Fruit fly (Drosophila melanogaster) whole organism, prepupa: ENCODE measurements around the gene CG17637.

Experiments
- CG10669 ChIP-seq: fragments of 200-800 bp; sonication (Bioruptor generic); optimal IDR thresholded peaks from 3 replicates; lab custom pipeline; 2018; ENCODE audit warnings: missing biosample characterization, mild to moderate bottlenecking, missing genetic modification characterization, moderate library complexity
- CG11294 ChIP-seq: fragments of 200-800 bp; sonication (Bioruptor generic); IDR thresholded peaks from 2 replicates; pipeline ENCODE4 v1.3.6; 2022; ENCODE audit warnings: missing biosample characterization, missing genetic modification characterization
- CG11762 ChIP-seq: fragments of 200-800 bp; sonication (Bioruptor generic); optimal IDR thresholded peaks from 3 replicates; lab custom pipeline; 2016; ENCODE audit warnings: missing biosample characterization, missing genetic modification characterization; ENCODE audit not compliant: insufficient read depth
- CG11902 ChIP-seq: fragments of 200-800 bp; sonication (Bioruptor generic); optimal IDR thresholded peaks from 3 replicates; lab custom pipeline; 2016; ENCODE audit warnings: missing biosample characterization, missing genetic modification characterization
- CG1621 ChIP-seq: fragments of 200-800 bp; sonication (Bioruptor generic); optimal IDR thresholded peaks from 3 replicates; lab custom pipeline; 2018; ENCODE audit warnings: missing biosample characterization, mild to moderate bottlenecking, missing genetic modification characterization
- CG3032 ChIP-seq: fragments of 200-800 bp; optimal IDR thresholded peaks from 2 replicates; lab custom pipeline; 2019; ENCODE audit warnings: missing biosample characterization, mild to moderate bottlenecking, missing genetic modification characterization, moderate library complexity
- CG6276 ChIP-seq: fragments of 200-800 bp; sonication (Bioruptor generic); optimal IDR thresholded peaks from 2 replicates; lab custom pipeline; 2017; ENCODE audit warnings: missing biosample characterization, mild to moderate bottlenecking, missing genetic modification characterization
- CG6808 ChIP-seq: fragments of 200-800 bp; sonication (Bioruptor generic); optimal IDR thresholded peaks from 3 replicates; lab custom pipeline; 2017; ENCODE audit warnings: missing biosample characterization, missing genetic modification characterization, mild to moderate bottlenecking, moderate library complexity, missing genetic modification reagents
- CG6854 ChIP-seq: fragments of 200-800 bp; sonication (Bioruptor generic); optimal IDR thresholded peaks from 2 replicates; lab custom pipeline; 2017; ENCODE audit warnings: missing biosample characterization, mild to moderate bottlenecking, missing genetic modification characterization
- CG8319 ChIP-seq: fragments of 200-800 bp; sonication (Bioruptor generic); optimal IDR thresholded peaks from 3 replicates; lab custom pipeline; 2016; ENCODE audit warnings: missing biosample characterization, missing genetic modification characterization
- CG8632 ChIP-seq: fragments of 200-800 bp; sonication (Bioruptor generic); optimal IDR thresholded peaks from 3 replicates; lab custom pipeline; 2016; ENCODE audit warnings: missing biosample characterization, missing genetic modification characterization
- CG9139 ChIP-seq: fragments of 200-800 bp; sonication (Bioruptor generic); optimal IDR thresholded peaks from 3 replicates; lab custom pipeline; 2017; ENCODE audit warnings: missing biosample characterization, mild to moderate bottlenecking, missing genetic modification characterization
- Eip75B ChIP-seq: fragments of 200-800 bp; sonication (Bioruptor generic); optimal IDR thresholded peaks from 3 replicates; lab custom pipeline; 2016; ENCODE audit warnings: missing biosample characterization, missing genetic modification characterization
- Eip78C ChIP-seq: fragments of 200-800 bp; sonication (Bioruptor generic); peaks from one replicate; lab custom pipeline; 2016; ENCODE audit warnings: missing biosample characterization, missing genetic modification characterization
- Hr38 ChIP-seq: sonication (Bioruptor generic); optimal IDR thresholded peaks from 2 replicates; lab custom pipeline; 2016; ENCODE audit warnings: missing biosample characterization, missing genetic modification characterization
- Hr39 ChIP-seq: fragments of 200-800 bp; sonication (Bioruptor generic); optimal IDR thresholded peaks from 2 replicates; lab custom pipeline; 2016; ENCODE audit warnings: missing biosample characterization, missing genetic modification characterization
- Hr4 ChIP-seq: fragments of 200-800 bp; sonication (Bioruptor generic); optimal IDR thresholded peaks from 3 replicates; lab custom pipeline; 2016; ENCODE audit warnings: missing biosample characterization, missing genetic modification characterization
- Lpt ChIP-seq: fragments of 200-800 bp; sonication (Bioruptor generic); optimal IDR thresholded peaks from 3 replicates; lab custom pipeline; 2016; ENCODE audit warnings: missing biosample characterization, missing genetic modification characterization
- Met ChIP-seq: fragments of 200-800 bp; sonication (Bioruptor generic); optimal IDR thresholded peaks from 3 replicates; lab custom pipeline; 2016; ENCODE audit warnings: missing biosample characterization, missing genetic modification characterization
- Smox ChIP-seq: fragments of 200-800 bp; sonication (Bioruptor generic); optimal IDR thresholded peaks from 3 replicates; lab custom pipeline; 2016; ENCODE audit warnings: missing biosample characterization, missing genetic modification characterization
- Sox102F ChIP-seq: fragments of 200-800 bp; sonication (Bioruptor generic); optimal IDR thresholded peaks from 2 replicates; lab custom pipeline; 2016; ENCODE audit warnings: missing biosample characterization, mild to moderate bottlenecking, missing genetic modification characterization
- Sox15 ChIP-seq: fragments of 200-800 bp; sonication (Bioruptor generic); optimal IDR thresholded peaks from 3 replicates; lab custom pipeline; 2016; ENCODE audit warnings: missing biosample characterization, missing genetic modification characterization
- cyc ChIP-seq: fragments of 200-800 bp; sonication (Bioruptor generic); optimal IDR thresholded peaks from 3 replicates; lab custom pipeline; 2016; ENCODE audit warnings: missing biosample characterization, missing genetic modification characterization
- dsx ChIP-seq: fragments of 200-800 bp; optimal IDR thresholded peaks from 3 replicates; lab custom pipeline; 2019; ENCODE audit warnings: missing biosample characterization, mild to moderate bottlenecking, missing genetic modification characterization, moderate library complexity; ENCODE audit not compliant: poor library complexity, severe bottlenecking
- eg ChIP-seq: fragments of 200-800 bp; sonication (Bioruptor generic); IDR thresholded peaks from 3 replicates; pipeline ENCODE4 v1.3.6; 2022; ENCODE audit warnings: missing biosample characterization, missing genetic modification characterization
- esn ChIP-seq: fragments of 200-800 bp; sonication (Bioruptor generic); optimal IDR thresholded peaks from 2 replicates; lab custom pipeline; 2016; ENCODE audit warnings: missing biosample characterization, mild to moderate bottlenecking, missing genetic modification characterization, moderate library complexity
- fkh ChIP-seq: fragments of 200-800 bp; sonication (Bioruptor generic); optimal IDR thresholded peaks from 3 replicates; lab custom pipeline; 2017; ENCODE audit warnings: missing biosample characterization, mild to moderate bottlenecking, missing genetic modification characterization, moderate library complexity
- lz ChIP-seq: fragments of 200-800 bp; sonication (Bioruptor generic); optimal IDR thresholded peaks from 3 replicates; lab custom pipeline; 2016; ENCODE audit warnings: missing biosample characterization, missing genetic modification characterization
- net ChIP-seq: fragments of 200-800 bp; sonication (Bioruptor generic); optimal IDR thresholded peaks from 3 replicates; lab custom pipeline; 2016; ENCODE audit warnings: missing biosample characterization, missing genetic modification characterization
- pdm3 ChIP-seq: fragments of 200-800 bp; sonication (Bioruptor generic); optimal IDR thresholded peaks from 3 replicates; lab custom pipeline; 2016; ENCODE audit warnings: missing biosample characterization, missing genetic modification characterization
- salr ChIP-seq, 2 experiments: fragments of 200-800 bp; sonication (Bioruptor generic); optimal IDR thresholded peaks; 3 replicates each; lab custom pipeline; 2016 to 2018; ENCODE audit warnings: missing biosample characterization in 2 of 2, missing genetic modification characterization in 2 of 2, mild to moderate bottlenecking in 1 of 2
- ss ChIP-seq, 2 experiments: fragments of 200-800 bp; sonication (Bioruptor generic); optimal IDR thresholded peaks; 2 replicates in 1 of 2; 3 replicates in 1 of 2; lab custom pipeline; 2017 to 2018; ENCODE audit warnings: mild to moderate bottlenecking in 2 of 2, missing biosample characterization in 2 of 2, missing genetic modification characterization in 2 of 2, moderate library complexity in 1 of 2
- svp ChIP-seq: fragments of 200-800 bp; sonication (Bioruptor generic); peaks from one replicate; lab custom pipeline; 2016; ENCODE audit warnings: missing biosample characterization, missing genetic modification characterization
- topi ChIP-seq: fragments of 200-800 bp; sonication (Bioruptor generic); optimal IDR thresholded peaks from 3 replicates; lab custom pipeline; 2016; ENCODE audit warnings: missing biosample characterization, missing genetic modification characterization
- vri ChIP-seq: fragments of 200-800 bp; sonication (Bioruptor generic); optimal IDR thresholded peaks from 3 replicates; lab custom pipeline; 2016; ENCODE audit warnings: missing biosample characterization, mild to moderate bottlenecking, missing genetic modification characterization

Gene CG17637

dm6 chr3L:20474789-20475208, 29.2 kb upstream of the CG17637 start (continued):
- TF ChIP-seq CG8319 (GFP tag; lab: Kevin White, UChicago) (peak; percentile 75), CG1621 (peak; percentile 67), Hr4 (peak; percentile 89), Sox15 (peak; percentile 68), eg (GFP tag; lab: Robert Waterston, UW) (no peak), topi (GFP tag; lab: Kevin White, UChicago) (peak; percentile 82), CG11294 (GFP tag; lab: Robert Waterston, UW) (no peak), Eip75B (GFP tag; lab: Kevin White, UChicago) (peak; percentile 80), CG8632 (GFP tag; lab: Kevin White, UChicago) (peak; percentile 79), Met (GFP tag; lab: Kevin White, UChicago) (peak; percentile 84), CG6276 (GFP tag; lab: Kevin White, UChicago) (peak; percentile 83), Smox (peak; percentile 87), ss (GFP tag; optimal IDR thresholded peaks at IDR 0.05; lab: Kevin White, UChicago) (peak; percentile 52 to 74), net (peak; percentile 92), Hr38 (peak; percentile 54), cyc (peak; percentile 91), Lpt (GFP tag; lab: Kevin White, UChicago) (peak; percentile 86), CG3032 (peak; percentile 80), Sox102F (GFP tag; lab: Kevin White, UChicago) (peak; percentile 87), Hr39 (peak; percentile 86), Eip78C (peak; percentile 96), salr (GFP tag; optimal IDR thresholded peaks at IDR 0.05; lab: Kevin White, UChicago) (peak; percentile 54 to 85), CG6854 (GFP tag; lab: Kevin White, UChicago) (peak; percentile 67), lz (peak; percentile 85), CG10669 (GFP tag; lab: Kevin White, UChicago) (peak; percentile 78), pdm3 (GFP tag; lab: Kevin White, UChicago) (peak; percentile 88), CG11762 (GFP tag; lab: Kevin White, UChicago) (peak; percentile 79), CG9139 (GFP tag; lab: Kevin White, UChicago) (peak; percentile 28)

dm6 chr3L:20487649-20488048, 16.3 kb upstream of the CG17637 start:
- TF ChIP-seq fkh (GFP tag; lab: Kevin White, UChicago) (no peak), CG11902 (GFP tag; lab: Kevin White, UChicago) (no peak), CG1621 (no peak), CG8319 (GFP tag; lab: Kevin White, UChicago) (no peak), CG6808 (no peak), pdm3 (GFP tag; lab: Kevin White, UChicago) (no peak), lz (peak; percentile 0), esn (GFP tag; lab: Kevin White, UChicago) (peak; percentile 2), svp (GFP tag; lab: Kevin White, UChicago) (no peak), CG6854 (GFP tag; lab: Kevin White, UChicago) (no peak), dsx (GFP tag; lab: Kevin White, UChicago) (no peak)
- TF ChIP-seq, all 60 proteins: peak for 2

dm6 chr3L:20491525-20492132, 12.4 kb upstream of the CG17637 start, which contains the start of gene ND-39:
ND-39 (plus strand) TSS chr3L:20492082.
- TF ChIP-seq vri (GFP tag; lab: Kevin White, UChicago) (peak; percentile 10), Eip78C (peak; percentile 1), CG6808 (no peak)
